Fruit fly (Drosophila melanogaster): ENCODE results near the gene otu.

Gene otu

DNA sequence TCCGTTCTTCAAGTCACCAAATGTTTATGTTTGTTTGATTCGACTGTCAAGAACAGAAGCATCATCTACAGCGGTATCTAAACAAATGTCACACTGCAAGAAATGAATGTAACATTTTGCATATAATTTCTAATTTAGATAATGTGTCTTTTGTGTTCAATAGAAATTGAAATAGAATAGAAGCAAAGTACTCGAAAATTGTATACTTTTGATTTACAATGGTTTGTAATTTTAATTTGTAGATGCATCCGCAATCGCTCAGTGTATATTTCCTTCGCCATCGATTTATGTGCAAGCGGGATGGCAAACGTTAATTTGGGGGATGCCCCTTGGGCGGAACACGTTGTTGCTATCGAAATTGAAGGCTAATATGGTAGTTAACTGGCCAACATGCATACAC, 48.8 kb upstream of the otu start (continued):
- TF ChIP-seq ken (GFP tag; IDR thresholded peaks at IDR 0.05) = peak; percentile 59; the same call in 2 of the 3 replicates
- 0 out of 2 replicates have a peak, but pooled peaks have one; percentile 7 for TF ChIP-seq CG17612 (GFP tag; IDR thresholded peaks at IDR 0.05)
- no peak for TF ChIP-seq Gug (GFP tag; IDR thresholded peaks at IDR 0.05)
- no peak for TF ChIP-seq tup (GFP tag; optimal IDR thresholded peaks at IDR 0.05)
- TF ChIP-seq amos (GFP tag; IDR thresholded peaks at IDR 0.05; ENCODE audit: partially characterized antibody) = no peak
- TF ChIP-seq fd96Cb (tag; optimal IDR thresholded peaks at IDR 0.05) = peak; percentile 70
- peak; percentile 64; the same call in 1 of the 2 replicates for TF ChIP-seq Nf-YA (GFP tag; IDR thresholded peaks at IDR 0.05)
- peak; percentile 2 for TF ChIP-seq CG33557 (GFP tag; optimal IDR thresholded peaks at IDR 0.05)
- TF ChIP-seq Hr39 (optimal IDR thresholded peaks at IDR 0.05) = no peak
- no peak for TF ChIP-seq pita (GFP tag; optimal IDR thresholded peaks at IDR 0.05)
- peak; percentile 47; the same call in 1 of the 2 replicates for TF ChIP-seq stc (GFP tag; IDR thresholded peaks at IDR 0.05)
- TF ChIP-seq dan (GFP tag; IDR thresholded peaks at IDR 0.05) = no peak
- no peak for TF ChIP-seq CG13123 (GFP tag; optimal IDR thresholded peaks at IDR 0.05)
- no peak for TF ChIP-seq Hmx (GFP tag; optimal IDR thresholded peaks at IDR 0.05)
- TF ChIP-seq CG16779 (GFP tag; IDR thresholded peaks at IDR 0.05) = no peak
- TF ChIP-seq CG18476 (GFP tag; optimal IDR thresholded peaks at IDR 0.05) = peak; percentile 30
- no peak for TF ChIP-seq Dip3 (GFP tag; optimal IDR thresholded peaks at IDR 0.05)
- TF ChIP-seq CG10267 (tag; optimal IDR thresholded peaks at IDR 0.05) = peak; percentile 61
- TF ChIP-seq Nf-YB (GFP tag; optimal IDR thresholded peaks at IDR 0.05) = peak; percentile 32
- TF ChIP-seq Spps (tag; optimal IDR thresholded peaks at IDR 0.05) = peak; percentile 38
- TF ChIP-seq CG7556 (GFP tag; optimal IDR thresholded peaks at IDR 0.05) = peak; percentile 68
- peak; percentile 39 for TF ChIP-seq CG8281 (tag; optimal IDR thresholded peaks at IDR 0.05)
- no peak for TF ChIP-seq Sry-δ (GFP tag; optimal IDR thresholded peaks at IDR 0.05)
- no peak for TF ChIP-seq CG9797 (GFP tag; optimal IDR thresholded peaks at IDR 0.05)
- TF ChIP-seq Dref (GFP tag; IDR thresholded peaks at IDR 0.05) = no peak
- no peak for TF ChIP-seq dati (GFP tag; IDR thresholded peaks at IDR 0.05)
- TF ChIP-seq ase (GFP tag; IDR thresholded peaks at IDR 0.05) = 0 out of 3 replicates have a peak, but pooled peaks have one; percentile 38
- TF ChIP-seq CG17328 (GFP tag; IDR thresholded peaks at IDR 0.05) = peak; percentile 71
- TF ChIP-seq Oli (tag; optimal IDR thresholded peaks at IDR 0.05) = peak; percentile 63
- no peak for TF ChIP-seq h (optimal IDR thresholded peaks at IDR 0.05)
- no peak for TF ChIP-seq cg (GFP tag; optimal IDR thresholded peaks at IDR 0.05)
- TF ChIP-seq Stat92E (GFP tag; optimal IDR thresholded peaks at IDR 0.05) = no peak
- no peak for TF ChIP-seq disco-r (GFP tag; optimal IDR thresholded peaks at IDR 0.05)
- peak; percentile 74 for TF ChIP-seq CG12391 (tag; optimal IDR thresholded peaks at IDR 0.05)
- peak; percentile 41 for TF ChIP-seq Chrac-16 (GFP tag; optimal IDR thresholded peaks at IDR 0.05)
- TF ChIP-seq CG1024 (GFP tag; IDR thresholded peaks at IDR 0.05) = peak; percentile 56; the same call in 1 of the 2 replicates
- peak; percentile 16 for TF ChIP-seq CG8359 (GFP tag; optimal IDR thresholded peaks at IDR 0.05; ENCODE audit: borderline replicate concordance)
- no peak for TF ChIP-seq Oaz (GFP tag; IDR thresholded peaks at IDR 0.05)
- peak; percentile 51 for TF ChIP-seq CG10147 (GFP tag; optimal IDR thresholded peaks at IDR 0.05)
- peak; percentile 74 for TF ChIP-seq CG12769 (tag; optimal IDR thresholded peaks at IDR 0.05)
- no peak for TF ChIP-seq Sin3A (optimal IDR thresholded peaks at IDR 0.05)
- TF ChIP-seq gem (tag; optimal IDR thresholded peaks at IDR 0.05) = peak; percentile 79
- TF ChIP-seq CG10366 (GFP tag; IDR thresholded peaks at IDR 0.05) = peak; percentile 50
- TF ChIP-seq ems (GFP tag; optimal IDR thresholded peaks at IDR 0.05) = peak; percentile 23
- TF ChIP-seq Ptx1 (GFP tag; IDR thresholded peaks at IDR 0.05) = peak; percentile 71
- peak; percentile 3 for TF ChIP-seq jing (GFP tag; optimal IDR thresholded peaks at IDR 0.05)
- no peak for TF ChIP-seq yki (optimal IDR thresholded peaks at IDR 0.05)
- TF ChIP-seq sqz (GFP tag; optimal IDR thresholded peaks at IDR 0.05) = peak; percentile 37
- peak; percentile 20 for TF ChIP-seq nau (GFP tag; optimal IDR thresholded peaks at IDR 0.05)
- no peak for TF ChIP-seq TFAM (GFP tag; optimal IDR thresholded peaks at IDR 0.05)
- peak; percentile 1 for TF ChIP-seq fd64A (GFP tag; optimal IDR thresholded peaks at IDR 0.05)
- TF ChIP-seq CG2199 (GFP tag; IDR thresholded peaks at IDR 0.05) = no peak
